Fruit fly (Drosophila melanogaster) whole organism, embryonic: ENCODE data around the gene iav.
A peak's percentile ranks its signal among the peaks of the same experiment; 100 is the strongest.

ENCODE experiments used
- ATbp ChIP-seq: fragments of 200-800 bp; sonication (Bioruptor generic); optimal IDR thresholded peaks from 2 replicates; lab custom pipeline; 2017; ENCODE audit warnings: missing biosample characterization, mild to moderate bottlenecking, missing genetic modification characterization, missing genetic modification reagents
- Bgb ChIP-seq: fragments of 200-800 bp; sonication (Bioruptor generic); IDR thresholded peaks from 2 replicates; pipeline ENCODE4 v1.3.6; 2022; ENCODE audit warnings: missing biosample characterization, missing genetic modification characterization; ENCODE audit not compliant: partially characterized antibody
- CG14860 ChIP-seq: fragments of 200-800 bp; sonication (Bioruptor generic); IDR thresholded peaks from 3 replicates; pipeline ENCODE4 v1.3.6; 2022; ENCODE audit warnings: missing biosample characterization, missing genetic modification characterization; ENCODE audit not compliant: partially characterized antibody
- CG14965 ChIP-seq: fragments of 200-800 bp; sonication (Bioruptor generic); optimal IDR thresholded peaks from 2 replicates; lab custom pipeline; 2016; ENCODE audit warnings: missing biosample characterization, missing genetic modification characterization, borderline replicate concordance
- CG16779 ChIP-seq: fragments of 200-800 bp; sonication (Bioruptor generic); IDR thresholded peaks from 2 replicates; pipeline ENCODE4 v1.3.6; 2022; ENCODE audit warnings: missing biosample characterization, missing genetic modification characterization
- CG17359 ChIP-seq: fragments of 200-800 bp; sonication (Bioruptor generic); optimal IDR thresholded peaks from 3 replicates; lab custom pipeline; 2018; ENCODE audit warnings: missing biosample characterization, mild to moderate bottlenecking, missing genetic modification characterization, moderate library complexity
- CG1792 ChIP-seq: fragments of 200-800 bp; sonication (Bioruptor generic); optimal IDR thresholded peaks from 2 replicates; lab custom pipeline; 2016; ENCODE audit warnings: missing biosample characterization, missing genetic modification characterization
- CG1832 ChIP-seq: fragments of 200-800 bp; sonication (Bioruptor generic); optimal IDR thresholded peaks from 2 replicates; lab custom pipeline; 2017; ENCODE audit warnings: missing biosample characterization, mild to moderate bottlenecking, missing genetic modification characterization, inconsistent platforms
- CG18764 ChIP-seq: fragments of 200-800 bp; sonication (Bioruptor generic); optimal IDR thresholded peaks from 3 replicates; lab custom pipeline; 2016; ENCODE audit warnings: missing biosample characterization, missing genetic modification characterization
- CG31224 ChIP-seq: fragments of 200-800 bp; sonication (Bioruptor generic); IDR thresholded peaks from 2 replicates; pipeline ENCODE4 v1.3.6; 2022; ENCODE audit warnings: missing biosample characterization, missing genetic modification characterization
- CG34224 ChIP-seq: fragments of 200-800 bp; sonication (Bioruptor generic); IDR thresholded peaks from 3 replicates; pipeline ENCODE4 v1.3.6; 2022; ENCODE audit warnings: missing biosample characterization, missing genetic modification characterization; ENCODE audit not compliant: partially characterized antibody
- CG34376 ChIP-seq: fragments of 200-800 bp; sonication (Bioruptor generic); optimal IDR thresholded peaks from 2 replicates; lab custom pipeline; 2018; ENCODE audit warnings: missing biosample characterization, mild to moderate bottlenecking, missing genetic modification characterization
- CG7372 ChIP-seq: fragments of 200-800 bp; sonication (Bioruptor generic); IDR thresholded peaks from 2 replicates; pipeline ENCODE4 v1.3.6; 2022; ENCODE audit warnings: missing biosample characterization, missing genetic modification characterization
- CG7963 ChIP-seq: fragments of 200-800 bp; sonication (Bioruptor generic); IDR thresholded peaks from 3 replicates; pipeline ENCODE4 v1.3.6; 2022; ENCODE audit warnings: missing biosample characterization, missing genetic modification characterization; ENCODE audit not compliant: partially characterized antibody
- CG9609 ChIP-seq: fragments of 200-800 bp; sonication (Bioruptor generic); optimal IDR thresholded peaks from 3 replicates; lab custom pipeline; 2016; ENCODE audit warnings: missing biosample characterization, missing genetic modification characterization
- CG9876 ChIP-seq: fragments of 200-800 bp; sonication (Bioruptor generic); optimal IDR thresholded peaks from 2 replicates; lab custom pipeline; 2016; ENCODE audit warnings: missing biosample characterization, missing genetic modification characterization
- Dfd ChIP-seq, 2 experiments: fragments of >200 bp; optimal IDR thresholded peaks; 2 replicates each; lab custom pipeline; 2017; ENCODE audit warnings: missing biosample characterization in 2 of 2, missing genetic modification characterization in 2 of 2
- GATAe ChIP-seq: fragments of 200-800 bp; sonication (Bioruptor generic); conservative IDR thresholded peaks from 2 replicates; pipeline ENCODE4 v1.3.6; 2022; ENCODE audit warnings: missing biosample characterization, missing genetic modification characterization
- HHEX ChIP-seq: fragments of 200-800 bp; sonication (Bioruptor generic); optimal IDR thresholded peaks from 3 replicates; lab custom pipeline; 2017; ENCODE audit warnings: missing biosample characterization, mild to moderate bottlenecking, missing genetic modification characterization, missing genetic modification reagents
- Meics ChIP-seq: fragments of 200-800 bp; sonication (Bioruptor generic); optimal IDR thresholded peaks from 2 replicates; lab custom pipeline; 2017; ENCODE audit warnings: missing biosample characterization, mild to moderate bottlenecking, missing genetic modification characterization
- Mrtf ChIP-seq: fragments of 200-800 bp; sonication (Bioruptor generic); IDR thresholded peaks from 3 replicates; pipeline ENCODE4 v1.3.6; 2022; ENCODE audit warnings: missing biosample characterization, missing genetic modification characterization
- Ptx1 ChIP-seq: fragments of 200-800 bp; sonication (Bioruptor generic); IDR thresholded peaks from 2 replicates; pipeline ENCODE4 v1.3.6; 2022; ENCODE audit warnings: missing biosample characterization, missing genetic modification characterization
- Ravus ChIP-seq: fragments of 200-800 bp; sonication (Bioruptor generic); IDR thresholded peaks from 2 replicates; pipeline ENCODE4 v1.3.6; 2022; ENCODE audit warnings: missing biosample characterization, missing genetic modification characterization
- Rx ChIP-seq: fragments of 200-800 bp; sonication (Bioruptor generic); IDR thresholded peaks from 2 replicates; pipeline ENCODE4 v1.3.6; 2022; ENCODE audit warnings: missing biosample characterization, missing genetic modification characterization
- Sox100B ChIP-seq: fragments of 200-800 bp; sonication (Bioruptor generic); optimal IDR thresholded peaks from 3 replicates; lab custom pipeline; 2018; ENCODE audit warnings: missing biosample characterization, mild to moderate bottlenecking, missing genetic modification characterization
- Sry-β ChIP-seq: fragments of 200-800 bp; sonication (Bioruptor generic); optimal IDR thresholded peaks from 2 replicates; lab custom pipeline; 2018; ENCODE audit warnings: missing biosample characterization, mild to moderate bottlenecking, missing genetic modification characterization, moderate library complexity
- Ssrp ChIP-seq: fragments of 200-800 bp; sonication (Bioruptor generic); optimal IDR thresholded peaks from 2 replicates; lab custom pipeline; 2018; ENCODE audit warnings: missing biosample characterization, mild to moderate bottlenecking, missing genetic modification characterization, moderate library complexity
- ab ChIP-seq: fragments of 200-800 bp; sonication (Bioruptor generic); optimal IDR thresholded peaks from 2 replicates; lab custom pipeline; 2016; ENCODE audit warnings: missing biosample characterization, missing genetic modification characterization
- amos ChIP-seq: fragments of 200-800 bp; sonication (Bioruptor generic); IDR thresholded peaks from 2 replicates; pipeline ENCODE4 v1.3.6; 2022; ENCODE audit warnings: missing biosample characterization, missing genetic modification characterization; ENCODE audit not compliant: partially characterized antibody
- ap ChIP-seq: fragments of 200-800 bp; sonication (Bioruptor generic); IDR thresholded peaks from 2 replicates; pipeline ENCODE4 v1.3.6; 2022; ENCODE audit warnings: missing biosample characterization, missing genetic modification characterization
- ara ChIP-seq: fragments of 200-800 bp; sonication (Bioruptor generic); IDR thresholded peaks from 2 replicates; pipeline ENCODE4 v1.3.6; 2022; ENCODE audit warnings: missing biosample characterization, missing genetic modification characterization
- bowl ChIP-seq: fragments of 200-800 bp; sonication (Bioruptor generic); IDR thresholded peaks from 2 replicates; pipeline ENCODE4 v1.3.6; 2022; ENCODE audit warnings: missing biosample characterization, missing genetic modification characterization
- cas ChIP-seq: fragments of 200-800 bp; sonication (Bioruptor generic); IDR thresholded peaks from 2 replicates; pipeline ENCODE4 v1.3.6; 2022; ENCODE audit warnings: missing biosample characterization, missing genetic modification characterization
- cato ChIP-seq: fragments of 200-800 bp; sonication (Bioruptor generic); optimal IDR thresholded peaks from 2 replicates; lab custom pipeline; 2016; ENCODE audit warnings: missing biosample characterization, missing genetic modification characterization, borderline replicate concordance
- corto ChIP-seq: fragments of 200-800 bp; sonication (Bioruptor generic); optimal IDR thresholded peaks from 2 replicates; lab custom pipeline; 2016; ENCODE audit warnings: missing biosample characterization, mild to moderate bottlenecking, missing genetic modification characterization, moderate library complexity
- croc ChIP-seq: fragments of 200-800 bp; sonication (Bioruptor generic); conservative IDR thresholded peaks from 3 replicates; pipeline ENCODE4 v1.3.6; 2022; ENCODE audit warnings: missing biosample characterization, missing genetic modification characterization
- dan ChIP-seq: fragments of 200-800 bp; sonication (Bioruptor generic); IDR thresholded peaks from 2 replicates; pipeline ENCODE4 v1.3.6; 2022; ENCODE audit warnings: missing biosample characterization, missing genetic modification characterization
- emc ChIP-seq: fragments of 200-800 bp; sonication (Bioruptor generic); optimal IDR thresholded peaks from 2 replicates; lab custom pipeline; 2016; ENCODE audit warnings: missing biosample characterization, missing genetic modification characterization
- ftz-f1 ChIP-seq: fragments of 200-800 bp; sonication (Bioruptor generic); optimal IDR thresholded peaks from 2 replicates; lab custom pipeline; 2016; ENCODE audit warnings: missing biosample characterization, missing genetic modification characterization
- hbn ChIP-seq: fragments of 200-800 bp; sonication (Bioruptor generic); IDR thresholded peaks from 2 replicates; pipeline ENCODE4 v1.3.6; 2022; ENCODE audit warnings: missing biosample characterization, missing genetic modification characterization; ENCODE audit not compliant: partially characterized antibody
- mirr ChIP-seq: fragments of 200-800 bp; sonication (Bioruptor generic); optimal IDR thresholded peaks from 3 replicates; lab custom pipeline; 2018; ENCODE audit warnings: missing biosample characterization, mild to moderate bottlenecking, missing genetic modification characterization
- mld ChIP-seq: fragments of 200-800 bp; sonication (Bioruptor generic); IDR thresholded peaks from 3 replicates; pipeline ENCODE4 v1.3.6; 2022; ENCODE audit warnings: missing biosample characterization, missing genetic modification characterization; ENCODE audit not compliant: partially characterized antibody
- org-1 ChIP-seq: fragments of 200-800 bp; sonication (Bioruptor generic); optimal IDR thresholded peaks from 2 replicates; lab custom pipeline; 2017; ENCODE audit warnings: missing biosample characterization, missing genetic modification characterization
- pita ChIP-seq: fragments of 200-800 bp; sonication (Bioruptor generic); optimal IDR thresholded peaks from 2 replicates; lab custom pipeline; 2017; ENCODE audit warnings: missing biosample characterization, mild to moderate bottlenecking, missing genetic modification characterization
- sens ChIP-seq: fragments of 200-800 bp; sonication (Bioruptor generic); peaks from one replicate; lab custom pipeline; 2016; ENCODE audit warnings: missing biosample characterization, missing genetic modification characterization
- slbo ChIP-seq: fragments of 200-800 bp; sonication (Bioruptor generic); IDR thresholded peaks from 2 replicates; pipeline ENCODE4 v1.3.6; 2022; ENCODE audit warnings: missing biosample characterization, missing genetic modification characterization
- so ChIP-seq: fragments of 200-800 bp; sonication (Bioruptor generic); IDR thresholded peaks from 3 replicates; pipeline ENCODE4 v1.3.6; 2022; ENCODE audit warnings: missing biosample characterization, missing genetic modification characterization
- ttk ChIP-seq: fragments of 200-800 bp; sonication (Bioruptor generic); IDR thresholded peaks from 2 replicates; pipeline ENCODE4 v2.1.2; 2022; ENCODE audit warnings: missing biosample characterization, missing genetic modification characterization
- tup ChIP-seq: fragments of 200-800 bp; sonication (Bioruptor generic); optimal IDR thresholded peaks from 2 replicates; lab custom pipeline; 2016; ENCODE audit warnings: missing biosample characterization, mild to moderate bottlenecking, missing genetic modification characterization, moderate library complexity
- usp ChIP-seq: fragments of >200 bp; optimal IDR thresholded peaks from 2 replicates; lab custom pipeline; 2017; ENCODE audit warnings: missing biosample characterization, missing genetic modification characterization

iav gene

dm6 chrX:6793390-6793789 lies 20.4 kb upstream of the iav start (continued):
- TF ChIP-seq ab (GFP tag; lab: Kevin White, UChicago): peak; percentile 17
- TF ChIP-seq Ravus (GFP tag; lab: Robert Waterston, UW): peak; percentile 14
- peak; percentile 74; the same call in 2 of the 3 replicates for TF ChIP-seq Mrtf (GFP tag; lab: Robert Waterston, UW)
- TF ChIP-seq usp: no peak
- no peak for TF ChIP-seq corto (GFP tag; lab: Kevin White, UChicago)
- 0 out of 2 replicates have a peak, but pooled peaks have one; percentile 30 for TF ChIP-seq bowl (GFP tag; lab: Robert Waterston, UW)
- TF ChIP-seq CG1792 (GFP tag; lab: Kevin White, UChicago): peak; percentile 42
- peak; percentile 82 for TF ChIP-seq Ptx1 (GFP tag; lab: Robert Waterston, UW)
- TF ChIP-seq cato: peak; percentile 43
- TF ChIP-seq ftz-f1: no peak
- peak; percentile 23 for TF ChIP-seq Sox100B
- TF ChIP-seq mirr (GFP tag; lab: Kevin White, UChicago): no peak
- TF ChIP-seq Meics (GFP tag; lab: Kevin White, UChicago): peak; percentile 75
- TF ChIP-seq Dfd (GFP tag; optimal IDR thresholded peaks at IDR 0.05; lab: Kevin White, UChicago): no peak
- no peak for TF ChIP-seq mld (GFP tag; lab: Robert Waterston, UW)
- no peak for TF ChIP-seq CG34376 (GFP tag; lab: Kevin White, UChicago)
- peak; percentile 42 for TF ChIP-seq CG18764
- peak; percentile 67 for TF ChIP-seq ap (GFP tag; lab: Robert Waterston, UW)
- TF ChIP-seq dan (GFP tag; lab: Robert Waterston, UW): no peak
- TF ChIP-seq amos (GFP tag; lab: Robert Waterston, UW): no peak
- peak; percentile 46; the same call in 1 of the 2 replicates for TF ChIP-seq ara (GFP tag; lab: Robert Waterston, UW)
- TF ChIP-seq sens (GFP tag; lab: Kevin White, UChicago): peak; percentile 86
- TF ChIP-seq org-1 (GFP tag; lab: Kevin White, UChicago): peak; percentile 52
- peak; percentile 68; the same call in 1 of the 2 replicates for TF ChIP-seq CG31224 (GFP tag; lab: Robert Waterston, UW)
- TF ChIP-seq croc (GFP tag; lab: Robert Waterston, UW): peak; percentile 41; the same call in 1 of the 3 replicates
- TF ChIP-seq CG34224: no peak
- TF ChIP-seq so: peak; percentile 66; the same call in 1 of the 3 replicates
- no peak for TF ChIP-seq Sry-β (GFP tag; lab: Kevin White, UChicago)
- no peak for TF ChIP-seq GATAe (GFP tag; lab: Robert Waterston, UW)
- no peak for TF ChIP-seq Bgb
- no peak for TF ChIP-seq CG14860
- peak; percentile 91 for TF ChIP-seq slbo (GFP tag; lab: Robert Waterston, UW)
- TF ChIP-seq CG17359 (tag; lab: Kevin White, UChicago): peak; percentile 81
- 0 out of 2 replicates have a peak, but pooled peaks have one; percentile 22 for TF ChIP-seq cas (GFP tag; lab: Robert Waterston, UW)
- TF ChIP-seq CG7372 (GFP tag; lab: Robert Waterston, UW): peak; percentile 77
- TF ChIP-seq emc (GFP tag; lab: Kevin White, UChicago): peak; percentile 41
- no peak for TF ChIP-seq CG7963 (GFP tag; lab: Robert Waterston, UW)
- peak; percentile 62 for TF ChIP-seq ATbp (GFP tag; lab: Kevin White, UChicago)
- peak; percentile 37; the same call in 1 of the 2 replicates for TF ChIP-seq CG16779 (GFP tag; lab: Robert Waterston, UW)
- no peak for TF ChIP-seq CG1832 (GFP tag; lab: Kevin White, UChicago)
- TF ChIP-seq hbn (GFP tag; lab: Robert Waterston, UW): no peak
- TF ChIP-seq pita: no peak
- peak; percentile 70 for TF ChIP-seq CG9609 (GFP tag; lab: Kevin White, UChicago)
- TF ChIP-seq tup (GFP tag; lab: Kevin White, UChicago): peak; percentile 5
- TF ChIP-seq ttk: peak; percentile 76
- peak; percentile 72 for TF ChIP-seq Rx (GFP tag; lab: Robert Waterston, UW)
- peak; percentile 47 for TF ChIP-seq CG9876
- TF ChIP-seq HHEX: peak; percentile 67
- no peak for TF ChIP-seq CG14965 (GFP tag; lab: Kevin White, UChicago)
- TF ChIP-seq Ssrp (tag; lab: Kevin White, UChicago): peak; percentile 58
